Worm (Caenorhabditis elegans): ENCODE measurements around the gene C44B7.7.
A peak's percentile ranks its signal among the peaks of the same experiment; 100 is the strongest.

C44B7.7 gene

DNA sequence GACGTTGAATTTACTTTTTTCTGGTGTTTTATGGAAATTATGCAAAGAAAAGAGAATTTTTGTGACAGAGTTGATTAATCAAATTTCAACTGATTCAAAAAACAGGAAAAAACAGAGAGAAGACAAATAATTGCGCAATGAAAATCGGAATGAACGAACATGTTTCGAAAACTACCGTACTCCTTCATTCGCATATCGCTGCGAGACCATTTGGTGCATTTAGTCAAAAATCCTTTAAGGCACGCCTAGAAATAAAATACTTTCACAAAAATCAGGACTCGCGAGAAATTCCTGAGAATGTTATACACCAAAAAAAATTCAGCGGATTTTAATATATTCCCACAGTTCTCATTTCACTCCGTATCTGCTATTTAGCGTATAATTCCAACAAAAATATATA lies 19.9 kb downstream of the C44B7.7 start:
- TF ChIP-seq snpc-4 (tag; optimal IDR thresholded peaks at IDR 0.05) (no peak), mls-2 (tag; optimal IDR thresholded peaks at IDR 0.05) (no peak), ham-2 (GFP tag; optimal IDR thresholded peaks at IDR 0.05) (no peak), lin-13 (tag; optimal IDR thresholded peaks at IDR 0.05) (no peak)

DNA sequence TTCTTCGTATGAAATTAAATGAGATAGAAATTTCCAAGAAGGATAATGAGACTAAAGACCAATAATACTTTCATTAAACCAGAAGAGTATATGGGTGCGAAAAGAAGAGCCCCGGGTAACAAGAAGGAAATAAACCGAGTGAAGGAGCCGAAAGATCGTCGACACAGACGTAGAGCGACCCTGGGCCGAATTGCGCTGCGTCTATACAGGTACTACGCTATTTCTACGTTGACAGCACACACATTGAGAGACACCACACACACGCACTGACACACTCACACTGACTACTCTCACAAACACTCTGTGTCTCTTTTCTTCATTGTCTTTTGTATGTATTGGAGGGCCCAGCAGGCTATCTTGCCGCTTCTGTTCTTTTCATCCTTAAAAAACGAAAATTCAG lies 21.1 kb downstream of the C44B7.7 start:
- TF ChIP-seq flh-1 (GFP tag; optimal IDR thresholded peaks at IDR 0.05) (no peak), ztf-11 (tag; optimal IDR thresholded peaks at IDR 0.05) (no peak), zip-8 (tag; optimal IDR thresholded peaks at IDR 0.05) (no peak), M03D4.4 (tag; optimal IDR thresholded peaks at IDR 0.05) (peak; percentile 28), mab-5 (tag; optimal IDR thresholded peaks at IDR 0.05) (no peak), snpc-4 (tag; optimal IDR thresholded peaks at IDR 0.05) (no peak), unc-62 (GFP tag; optimal IDR thresholded peaks at IDR 0.05) (peak; percentile 57), drap-1 (GFP tag; optimal IDR thresholded peaks at IDR 0.05) (peak; percentile 15), lin-13 (tag; optimal IDR thresholded peaks at IDR 0.05) (peak; percentile 62), bed-3 (GFP tag; optimal IDR thresholded peaks at IDR 0.05) (no peak), ces-1 (GFP tag; optimal IDR thresholded peaks at IDR 0.05) (peak; percentile 65), elt-3 (tag; optimal IDR thresholded peaks at IDR 0.05) (no peak), ceh-39 (tag; optimal IDR thresholded peaks at IDR 0.05) (no peak), lsy-2 (tag; optimal IDR thresholded peaks at IDR 0.05) (no peak), mls-2 (tag; optimal IDR thresholded peaks at IDR 0.05) (peak; percentile 80), elt-1 (tag; optimal IDR thresholded peaks at IDR 0.05; ENCODE audit: borderline replicate concordance, insufficient read depth) (no peak), nhr-237 (tag; optimal IDR thresholded peaks at IDR 0.05) (peak; percentile 30), hlh-1 (tag; optimal IDR thresholded peaks at IDR 0.05) (peak; percentile 10), ceh-83 (GFP tag; optimal IDR thresholded peaks at IDR 0.05) (no peak), sptf-1 (tag; optimal IDR thresholded peaks at IDR 0.05) (peak; percentile 71), tbx-8 (GFP tag; optimal IDR thresholded peaks at IDR 0.05) (no peak), sem-2 (GFP tag; optimal IDR thresholded peaks at IDR 0.05) (no peak), lin-32 (GFP tag; optimal IDR thresholded peaks at IDR 0.05) (no peak), ham-2 (GFP tag; optimal IDR thresholded peaks at IDR 0.05) (peak; percentile 46), pha-4 (tag; optimal IDR thresholded peaks at IDR 0.05) (peak; percentile 75), unc-120 (tag; optimal IDR thresholded peaks at IDR 0.05; ENCODE audit: poor library complexity, severe bottlenecking) (peak; percentile 38), mep-1 (tag; optimal IDR thresholded peaks at IDR 0.05) (peak; percentile 17)

DNA sequence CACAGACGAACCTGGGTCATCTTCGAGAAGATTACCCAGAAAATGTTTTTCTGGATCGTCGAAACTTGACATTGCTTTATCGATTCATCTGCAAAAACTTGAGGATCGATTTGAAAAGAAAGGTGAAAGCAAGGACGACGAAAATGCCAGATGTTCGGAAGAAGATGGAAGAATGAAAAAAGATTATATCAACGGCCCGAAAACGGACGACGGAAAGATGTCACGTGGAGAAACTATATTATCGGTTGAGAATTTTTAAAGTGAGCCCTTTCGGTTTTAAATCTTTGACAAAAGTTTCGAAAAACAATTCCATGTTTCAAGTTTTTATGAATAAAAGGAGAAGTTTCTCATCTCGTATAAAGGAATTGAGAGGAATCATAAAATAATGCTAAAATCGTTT lies 21.8 kb downstream of the C44B7.7 start, which contains the start of gene dnj-5:
TSS of gene dnj-5 (minus strand) at position 101 of the 400 bp plus-strand sequence.
- TF ChIP-seq lsy-2 (tag; optimal IDR thresholded peaks at IDR 0.05) (no peak), nhr-28 (tag; optimal IDR thresholded peaks at IDR 0.05) (no peak), bed-3 (GFP tag; optimal IDR thresholded peaks at IDR 0.05) (no peak), nhr-12 (tag; optimal IDR thresholded peaks at IDR 0.05) (no peak), blmp-1 (tag; optimal IDR thresholded peaks at IDR 0.05) (no peak), ceh-39 (tag; optimal IDR thresholded peaks at IDR 0.05) (no peak), pha-4 (tag; optimal IDR thresholded peaks at IDR 0.05) (no peak), lin-32 (GFP tag; optimal IDR thresholded peaks at IDR 0.05) (no peak), flh-1 (GFP tag; optimal IDR thresholded peaks at IDR 0.05) (no peak), unc-39 (tag; optimal IDR thresholded peaks at IDR 0.05) (no peak), ces-1 (GFP tag; optimal IDR thresholded peaks at IDR 0.05) (no peak), ham-2 (GFP tag; optimal IDR thresholded peaks at IDR 0.05) (no peak), drap-1 (GFP tag; optimal IDR thresholded peaks at IDR 0.05) (no peak), zip-8 (tag; optimal IDR thresholded peaks at IDR 0.05) (no peak), nhr-2 (tag; optimal IDR thresholded peaks at IDR 0.05) (no peak), unc-62 (GFP tag; optimal IDR thresholded peaks at IDR 0.05) (no peak), nhr-237 (tag; optimal IDR thresholded peaks at IDR 0.05) (no peak), ceh-83 (GFP tag; optimal IDR thresholded peaks at IDR 0.05) (no peak), ztf-11 (tag; optimal IDR thresholded peaks at IDR 0.05) (no peak), M03D4.4 (tag; optimal IDR thresholded peaks at IDR 0.05) (no peak)

DNA sequence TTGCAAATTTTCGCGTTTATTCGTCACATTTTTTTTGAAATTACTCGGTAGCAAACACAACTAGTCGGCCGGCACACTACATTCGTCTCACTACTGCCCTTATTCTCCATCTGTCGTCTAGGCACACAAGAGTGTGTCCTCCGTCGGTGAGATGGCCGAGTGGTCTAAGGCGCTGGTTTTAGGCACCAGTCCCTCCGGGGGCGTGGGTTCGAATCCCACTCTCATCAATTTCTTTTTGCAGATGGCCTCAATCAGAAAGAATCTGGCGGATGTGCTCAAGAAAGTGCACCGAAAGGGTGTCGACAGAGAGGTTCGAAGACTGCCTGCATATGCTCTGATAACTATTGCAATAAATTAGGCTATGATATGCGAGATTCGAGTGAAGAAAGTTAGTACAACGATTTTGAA lies 26.9 kb downstream of the C44B7.7 start:
- TF ChIP-seq flh-1 (GFP tag; optimal IDR thresholded peaks at IDR 0.05) (peak; percentile 65), unc-39 (tag; optimal IDR thresholded peaks at IDR 0.05) (peak; percentile 68), zip-8 (tag; optimal IDR thresholded peaks at IDR 0.05) (no peak), unc-62 (GFP tag; optimal IDR thresholded peaks at IDR 0.05) (peak; percentile 76), nhr-237 (tag; optimal IDR thresholded peaks at IDR 0.05) (peak; percentile 45), unc-120 (tag; optimal IDR thresholded peaks at IDR 0.05; ENCODE audit: poor library complexity, severe bottlenecking) (peak; percentile 76), elt-1 (tag; optimal IDR thresholded peaks at IDR 0.05; ENCODE audit: borderline replicate concordance, insufficient read depth) (peak; percentile 32), sem-2 (GFP tag; optimal IDR thresholded peaks at IDR 0.05) (peak; percentile 88), cnd-1 (tag; optimal IDR thresholded peaks at IDR 0.05) (peak; percentile 96), blmp-1 (tag; optimal IDR thresholded peaks at IDR 0.05) (no peak), nhr-76 (tag; optimal IDR thresholded peaks at IDR 0.05) (no peak), tbx-8 (GFP tag; optimal IDR thresholded peaks at IDR 0.05) (peak; percentile 74), drap-1 (GFP tag; optimal IDR thresholded peaks at IDR 0.05) (peak; percentile 91), nhr-12 (tag; optimal IDR thresholded peaks at IDR 0.05) (peak; percentile 55), M03D4.4 (tag; optimal IDR thresholded peaks at IDR 0.05) (peak; percentile 93), lin-13 (tag; optimal IDR thresholded peaks at IDR 0.05) (peak; percentile 75), ces-1 (GFP tag; optimal IDR thresholded peaks at IDR 0.05) (peak; percentile 57), mep-1 (tag; optimal IDR thresholded peaks at IDR 0.05) (peak; percentile 68), lsy-2 (tag; optimal IDR thresholded peaks at IDR 0.05) (peak; percentile 35), nhr-2 (tag; optimal IDR thresholded peaks at IDR 0.05) (no peak), pha-4 (tag; optimal IDR thresholded peaks at IDR 0.05) (no peak), mls-2 (tag; optimal IDR thresholded peaks at IDR 0.05) (peak; percentile 95), hlh-1 (tag; optimal IDR thresholded peaks at IDR 0.05) (peak; percentile 32), ceh-83 (GFP tag; optimal IDR thresholded peaks at IDR 0.05) (peak; percentile 94), sptf-1 (tag; optimal IDR thresholded peaks at IDR 0.05) (peak; percentile 94), lin-32 (GFP tag; optimal IDR thresholded peaks at IDR 0.05) (peak; percentile 91), ztf-11 (tag; optimal IDR thresholded peaks at IDR 0.05) (peak; percentile 72), ceh-39 (tag; optimal IDR thresholded peaks at IDR 0.05) (no peak), nhr-28 (tag; optimal IDR thresholded peaks at IDR 0.05) (peak; percentile 27), mab-5 (tag; optimal IDR thresholded peaks at IDR 0.05) (no peak), snpc-4 (tag; optimal IDR thresholded peaks at IDR 0.05) (no peak), ham-2 (GFP tag; optimal IDR thresholded peaks at IDR 0.05) (peak; percentile 68), elt-3 (tag; optimal IDR thresholded peaks at IDR 0.05) (no peak), ceh-43 (GFP tag; optimal IDR thresholded peaks at IDR 0.05) (peak; percentile 75), bed-3 (GFP tag; optimal IDR thresholded peaks at IDR 0.05) (peak; percentile 72)

Data from whole organism, mixed stage, embryonic.